Fruit fly (Drosophila melanogaster) whole organism, embryonic: ENCODE measurements around the gene CG31538.
A peak's percentile ranks its signal among the peaks of the same experiment; 100 is the strongest.

ENCODE experiments used
- Ada2b ChIP-seq: fragments of 200-800 bp; sonication (Bioruptor generic); IDR thresholded peaks from 2 replicates; pipeline ENCODE4 v1.3.6; 2022; ENCODE audit warnings: missing biosample characterization, missing genetic modification characterization
- B-H1 ChIP-seq: fragments of 200-800 bp; sonication (Bioruptor generic); IDR thresholded peaks from 3 replicates; pipeline ENCODE4 v1.3.6; 2022; ENCODE audit warnings: missing biosample characterization, missing genetic modification characterization
- BEAF-32 ChIP-seq: fragments of 200-800 bp; sonication (Bioruptor generic); optimal IDR thresholded peaks from 3 replicates; lab custom pipeline; 2017; ENCODE audit warnings: missing biosample characterization, missing genetic modification characterization, mild to moderate bottlenecking, moderate library complexity, missing genetic modification reagents
- Blimp-1 ChIP-seq: fragments of 200-800 bp; sonication (Bioruptor generic); optimal IDR thresholded peaks from 3 replicates; lab custom pipeline; 2018; ENCODE audit warnings: missing biosample characterization, missing genetic modification characterization, mild to moderate bottlenecking, moderate library complexity, missing genetic modification reagents
- CG10565 ChIP-seq: fragments of 200-800 bp; sonication (Bioruptor generic); optimal IDR thresholded peaks from 3 replicates; lab custom pipeline; 2016; ENCODE audit warnings: missing biosample characterization, mild to moderate bottlenecking, missing genetic modification characterization
- CG11456 ChIP-seq: fragments of 200-800 bp; sonication (Bioruptor generic); IDR thresholded peaks from 3 replicates; pipeline ENCODE4 v1.3.6; 2022; ENCODE audit warnings: missing biosample characterization, missing genetic modification characterization
- CG11560 ChIP-seq: fragments of 200-800 bp; sonication (Bioruptor generic); IDR thresholded peaks from 3 replicates; pipeline ENCODE4 v1.3.6; 2022; ENCODE audit warnings: missing biosample characterization, missing genetic modification characterization
- CG12744 ChIP-seq: fragments of 200-800 bp; sonication (Bioruptor generic); optimal IDR thresholded peaks from 2 replicates; lab custom pipeline; 2016; ENCODE audit warnings: missing biosample characterization, missing genetic modification characterization
- CG13123 ChIP-seq: fragments of 200-800 bp; sonication (Bioruptor generic); optimal IDR thresholded peaks from 2 replicates; lab custom pipeline; 2016; ENCODE audit warnings: missing biosample characterization, missing genetic modification characterization
- CG14441 ChIP-seq: fragments of 200-800 bp; sonication (Bioruptor generic); IDR thresholded peaks from 2 replicates; pipeline ENCODE4 v1.3.6; 2022; ENCODE audit warnings: missing biosample characterization, missing genetic modification characterization
- CG15479 ChIP-seq: fragments of 200-800 bp; sonication (Bioruptor generic); optimal IDR thresholded peaks from 3 replicates; lab custom pipeline; 2019; ENCODE audit warnings: missing biosample characterization, mild to moderate bottlenecking, missing genetic modification characterization, moderate library complexity
- CG18476 ChIP-seq: fragments of 200-800 bp; sonication (Bioruptor generic); optimal IDR thresholded peaks from 2 replicates; lab custom pipeline; 2016; ENCODE audit warnings: missing biosample characterization, mild to moderate bottlenecking, missing genetic modification characterization
- CG2120 ChIP-seq: fragments of 200-800 bp; sonication (Bioruptor generic); optimal IDR thresholded peaks from 3 replicates; lab custom pipeline; 2016; ENCODE audit warnings: missing biosample characterization, missing genetic modification characterization
- CG3726 ChIP-seq: fragments of 200-800 bp; sonication (Bioruptor generic); IDR thresholded peaks from 3 replicates; pipeline ENCODE4, ENCODE4 v1.3.6; 2022; ENCODE audit warnings: missing biosample characterization, missing genetic modification characterization
- CG6791 ChIP-seq: fragments of 200-800 bp; sonication (Bioruptor generic); IDR thresholded peaks from 3 replicates; pipeline ENCODE4 v1.3.6; 2022; ENCODE audit warnings: missing biosample characterization, missing genetic modification characterization; ENCODE audit not compliant: partially characterized antibody
- CG8281 ChIP-seq: fragments of 200-800 bp; sonication (Bioruptor generic); optimal IDR thresholded peaks from 2 replicates; lab custom pipeline; 2018; ENCODE audit warnings: missing biosample characterization, mild to moderate bottlenecking, missing genetic modification characterization, moderate library complexity
- CG9609 ChIP-seq: fragments of 200-800 bp; sonication (Bioruptor generic); optimal IDR thresholded peaks from 3 replicates; lab custom pipeline; 2016; ENCODE audit warnings: missing biosample characterization, missing genetic modification characterization
- CG9797 ChIP-seq: fragments of 200-800 bp; sonication (Bioruptor generic); optimal IDR thresholded peaks from 3 replicates; lab custom pipeline; 2018; ENCODE audit warnings: missing biosample characterization, mild to moderate bottlenecking, missing genetic modification characterization
- CTCF ChIP-seq: fragments of 200-800 bp; sonication (Bioruptor generic); optimal IDR thresholded peaks from 2 replicates; lab custom pipeline; 2017; ENCODE audit warnings: missing biosample characterization, mild to moderate bottlenecking, missing genetic modification characterization, moderate library complexity
- CrebB ChIP-seq: fragments of 200-800 bp; sonication (Bioruptor generic); optimal IDR thresholded peaks from 3 replicates; lab custom pipeline; 2018; ENCODE audit warnings: missing biosample characterization, mild to moderate bottlenecking, missing genetic modification characterization
- D19A ChIP-seq: fragments of 200-800 bp; optimal IDR thresholded peaks from 3 replicates; lab custom pipeline; 2019; ENCODE audit warnings: missing biosample characterization, mild to moderate bottlenecking, missing genetic modification characterization, moderate library complexity
- Doc2 ChIP-seq: fragments of 200-800 bp; sonication (Bioruptor generic); IDR thresholded peaks from 2 replicates; pipeline ENCODE4 v1.3.6; 2022; ENCODE audit warnings: missing biosample characterization, missing genetic modification characterization
- ERR ChIP-seq: fragments of 200-800 bp; sonication (Bioruptor generic); optimal IDR thresholded peaks from 2 replicates; lab custom pipeline; 2016; ENCODE audit warnings: missing biosample characterization, missing genetic modification characterization
- Hr78 ChIP-seq, 2 experiments: fragments of 200-800 bp in 1 of 2; fragments of >200 bp in 1 of 2; sonication (Bioruptor generic) in 1 of 2; optimal IDR thresholded peaks; 2 replicates each; lab custom pipeline; 2017 to 2019; ENCODE audit warnings: missing biosample characterization in 2 of 2, missing genetic modification characterization in 2 of 2, mild to moderate bottlenecking in 1 of 2, moderate library complexity in 1 of 2
- Mad ChIP-seq: fragments of 200-800 bp; sonication (Bioruptor generic); optimal IDR thresholded peaks from 2 replicates; lab custom pipeline; 2016; ENCODE audit warnings: missing biosample characterization, missing genetic modification characterization
- Myb ChIP-seq: fragments of 200-800 bp; sonication (Bioruptor generic); optimal IDR thresholded peaks from 2 replicates; lab custom pipeline; 2016; ENCODE audit warnings: missing biosample characterization, missing genetic modification characterization
- Opbp ChIP-seq: fragments of 200-800 bp; sonication (Bioruptor generic); IDR thresholded peaks from 3 replicates; pipeline ENCODE4 v1.3.6; 2022; ENCODE audit warnings: missing biosample characterization, missing genetic modification characterization; ENCODE audit not compliant: partially characterized antibody
- Optix ChIP-seq: fragments of 200-800 bp; sonication (Bioruptor generic); IDR thresholded peaks from 3 replicates; pipeline ENCODE4 v1.3.6; 2022; ENCODE audit warnings: missing biosample characterization, missing genetic modification characterization
- Ptx1 ChIP-seq: fragments of 200-800 bp; sonication (Bioruptor generic); IDR thresholded peaks from 2 replicates; pipeline ENCODE4 v1.3.6; 2022; ENCODE audit warnings: missing biosample characterization, missing genetic modification characterization
- Ravus ChIP-seq: fragments of 200-800 bp; sonication (Bioruptor generic); IDR thresholded peaks from 2 replicates; pipeline ENCODE4 v1.3.6; 2022; ENCODE audit warnings: missing biosample characterization, missing genetic modification characterization
- Sox102F ChIP-seq: fragments of 200-800 bp; sonication (Bioruptor generic); optimal IDR thresholded peaks from 2 replicates; lab custom pipeline; 2018; ENCODE audit warnings: missing biosample characterization, mild to moderate bottlenecking, missing genetic modification characterization, moderate library complexity
- Ssrp ChIP-seq: fragments of 200-800 bp; sonication (Bioruptor generic); optimal IDR thresholded peaks from 2 replicates; lab custom pipeline; 2018; ENCODE audit warnings: missing biosample characterization, mild to moderate bottlenecking, missing genetic modification characterization, moderate library complexity
- Xrp1 ChIP-seq: fragments of 200-800 bp; sonication (Bioruptor generic); IDR thresholded peaks from 2 replicates; pipeline ENCODE4 v1.3.6; 2022; ENCODE audit warnings: missing biosample characterization, missing genetic modification characterization
- YL-1 ChIP-seq: fragments of 200-800 bp; sonication (Bioruptor generic); optimal IDR thresholded peaks from 3 replicates; lab custom pipeline; 2017; ENCODE audit warnings: missing biosample characterization, mild to moderate bottlenecking, missing genetic modification characterization
- caup ChIP-seq: fragments of 200-800 bp; sonication (Bioruptor generic); optimal IDR thresholded peaks from 3 replicates; lab custom pipeline; 2017; ENCODE audit warnings: missing biosample characterization, mild to moderate bottlenecking, missing genetic modification characterization, moderate library complexity; ENCODE audit not compliant: severe bottlenecking
- corto ChIP-seq: fragments of 200-800 bp; sonication (Bioruptor generic); optimal IDR thresholded peaks from 2 replicates; lab custom pipeline; 2016; ENCODE audit warnings: missing biosample characterization, mild to moderate bottlenecking, missing genetic modification characterization, moderate library complexity
- croc ChIP-seq: fragments of 200-800 bp; sonication (Bioruptor generic); conservative IDR thresholded peaks from 3 replicates; pipeline ENCODE4 v1.3.6; 2022; ENCODE audit warnings: missing biosample characterization, missing genetic modification characterization
- cwo ChIP-seq: fragments of 200-800 bp; sonication (Bioruptor generic); optimal IDR thresholded peaks from 3 replicates; lab custom pipeline; 2017; ENCODE audit warnings: missing biosample characterization, missing genetic modification characterization, mild to moderate bottlenecking, moderate library complexity, missing genetic modification reagents
- dan ChIP-seq: fragments of 200-800 bp; sonication (Bioruptor generic); IDR thresholded peaks from 2 replicates; pipeline ENCODE4 v1.3.6; 2022; ENCODE audit warnings: missing biosample characterization, missing genetic modification characterization
- fd102C ChIP-seq: fragments of 200-800 bp; sonication (Bioruptor generic); optimal IDR thresholded peaks from 2 replicates; lab custom pipeline; 2018; ENCODE audit warnings: missing biosample characterization, mild to moderate bottlenecking, missing genetic modification characterization, moderate library complexity
- kni ChIP-seq: fragments of 200-800 bp; sonication (Bioruptor generic); optimal IDR thresholded peaks from 3 replicates; lab custom pipeline; 2017; ENCODE audit warnings: mild to moderate bottlenecking, missing biosample characterization, missing genetic modification reagents, missing genetic modification characterization
- mld ChIP-seq: fragments of 200-800 bp; sonication (Bioruptor generic); IDR thresholded peaks from 3 replicates; pipeline ENCODE4 v1.3.6; 2022; ENCODE audit warnings: missing biosample characterization, missing genetic modification characterization; ENCODE audit not compliant: partially characterized antibody
- pum ChIP-seq: fragments of 200-800 bp; sonication (Bioruptor generic); optimal IDR thresholded peaks from 2 replicates; lab custom pipeline; 2016; ENCODE audit warnings: missing biosample characterization, missing genetic modification characterization
- sisA ChIP-seq: fragments of 200-800 bp; sonication (Bioruptor generic); IDR thresholded peaks from 2 replicates; pipeline ENCODE4 v1.3.6; 2022; ENCODE audit warnings: missing biosample characterization, missing genetic modification characterization
- slbo ChIP-seq: fragments of 200-800 bp; sonication (Bioruptor generic); IDR thresholded peaks from 2 replicates; pipeline ENCODE4 v1.3.6; 2022; ENCODE audit warnings: missing biosample characterization, missing genetic modification characterization
- sug ChIP-seq: fragments of 200-800 bp; optimal IDR thresholded peaks from 2 replicates; lab custom pipeline; 2019; ENCODE audit warnings: missing biosample characterization, mild to moderate bottlenecking, missing genetic modification characterization, moderate library complexity
- tgo ChIP-seq: fragments of 200-800 bp; sonication (Bioruptor generic); IDR thresholded peaks from 3 replicates; pipeline ENCODE4 v1.3.6; 2022; ENCODE audit warnings: missing biosample characterization, missing genetic modification characterization
- tx ChIP-seq: fragments of 200-800 bp; sonication (Bioruptor generic); optimal IDR thresholded peaks from 2 replicates; lab custom pipeline; 2016; ENCODE audit warnings: missing biosample characterization, missing genetic modification characterization
- zfh1 ChIP-seq: fragments of 200-800 bp; sonication (Bioruptor generic); IDR thresholded peaks from 3 replicates; pipeline ENCODE4 v1.3.6; 2022; ENCODE audit warnings: missing biosample characterization, missing genetic modification characterization

CG31538 gene

DNA sequence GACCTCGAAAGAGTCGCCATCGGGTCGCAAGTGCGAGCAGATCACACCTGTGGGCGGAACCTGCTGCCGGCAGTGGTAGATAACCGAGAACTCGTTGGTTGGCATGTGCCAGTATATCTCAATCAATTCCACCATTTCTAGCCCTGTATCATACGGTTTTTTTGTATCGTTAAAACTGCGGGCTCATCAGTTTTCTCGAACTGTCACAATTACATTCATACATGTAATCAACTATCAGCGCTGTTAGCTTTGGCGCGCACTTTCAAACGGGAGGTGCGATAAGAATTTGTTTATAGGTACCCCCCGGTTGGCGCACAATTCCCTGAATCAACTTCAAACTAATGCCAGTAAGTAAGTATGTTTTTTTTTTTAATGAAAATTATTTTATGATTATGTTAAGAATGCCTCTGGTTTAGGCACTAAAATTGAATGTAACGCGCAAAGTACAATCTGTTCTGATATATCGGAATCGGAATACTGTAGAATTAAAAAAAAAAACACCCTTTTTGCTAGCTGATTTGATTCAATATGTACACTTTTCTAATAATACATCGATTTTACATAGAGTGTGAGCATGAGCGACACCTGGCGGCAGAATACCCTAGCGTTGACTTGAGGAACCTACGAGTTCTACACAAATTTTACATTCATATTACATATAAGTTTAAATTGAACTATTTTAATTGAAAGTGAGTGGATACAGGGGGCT lies 21.1 kb upstream of the CG31538 start (continued):
- TF ChIP-seq croc (GFP tag; lab: Robert Waterston, UW) (0 out of 3 replicates have a peak, but pooled peaks have one; percentile 23), pum (GFP tag; lab: Kevin White, UChicago) (peak; percentile 66), Sox102F (GFP tag; lab: Kevin White, UChicago) (peak; percentile 60), sug (tag; lab: Kevin White, UChicago) (peak; percentile 70), CG15479 (GFP tag; lab: Kevin White, UChicago) (no peak), CG13123 (GFP tag; lab: Kevin White, UChicago) (peak; percentile 39), Doc2 (GFP tag; lab: Robert Waterston, UW) (no peak), CG8281 (tag; lab: Kevin White, UChicago) (peak; percentile 40), Optix (0 out of 3 replicates have a peak, but pooled peaks have one; percentile 47), caup (GFP tag; lab: Kevin White, UChicago) (peak; percentile 52), kni (GFP tag; lab: Kevin White, UChicago) (no peak), Ada2b (GFP tag; lab: Robert Waterston, UW) (0 out of 2 replicates have a peak, but pooled peaks have one; percentile 26), mld (no peak), CG9609 (peak; percentile 29), dan (no peak), Xrp1 (GFP tag; lab: Robert Waterston, UW) (0 out of 2 replicates have a peak, but pooled peaks have one; percentile 12), CG11560 (peak; percentile 45; the same call in 1 of the 3 replicates), Opbp (GFP tag; lab: Robert Waterston, UW) (peak; percentile 65; the same call in 1 of the 3 replicates), CG10565 (GFP tag; lab: Kevin White, UChicago) (peak; percentile 4), slbo (GFP tag; lab: Robert Waterston, UW) (peak; percentile 83), tx (GFP tag; lab: Kevin White, UChicago) (peak; percentile 42), Myb (GFP tag; lab: Kevin White, UChicago) (peak; percentile 43), D19A (no peak), Blimp-1 (GFP tag; lab: Kevin White, UChicago) (peak; percentile 61), CG6791 (GFP tag; lab: Robert Waterston, UW) (peak; percentile 77), tgo (GFP tag; lab: Robert Waterston, UW) (peak; percentile 51), fd102C (GFP tag; lab: Kevin White, UChicago) (no peak), sisA (GFP tag; lab: Robert Waterston, UW) (peak; percentile 82), Ravus (GFP tag; lab: Robert Waterston, UW) (no peak), BEAF-32 (GFP tag; lab: Kevin White, UChicago) (peak; percentile 27), Mad (GFP tag; lab: Kevin White, UChicago) (peak; percentile 37), CG11456 (peak; percentile 90), CG18476 (peak; percentile 14), YL-1 (no peak), CG2120 (peak; percentile 68), Hr78 (GFP tag; optimal IDR thresholded peaks at IDR 0.05; lab: Kevin White, UChicago) (no peak), corto (GFP tag; lab: Kevin White, UChicago) (no peak), CG9797 (GFP tag; lab: Kevin White, UChicago) (no peak), cwo (GFP tag; lab: Kevin White, UChicago) (no peak), CTCF (GFP tag; lab: Kevin White, UChicago) (peak; percentile 98), zfh1 (GFP tag; lab: Robert Waterston, UW) (peak; percentile 39; the same call in 2 of the 3 replicates), CrebB (tag; lab: Kevin White, UChicago) (no peak), B-H1 (GFP tag; lab: Robert Waterston, UW) (peak; percentile 34; the same call in 2 of the 3 replicates), Ptx1 (GFP tag; lab: Robert Waterston, UW) (peak; percentile 74), ERR (GFP tag; lab: Kevin White, UChicago) (peak; percentile 19), CG3726 (GFP tag; lab: Robert Waterston, UW) (no peak; the same call in 2 of the 3 replicates), CG12744 (GFP tag; lab: Kevin White, UChicago) (no peak), Ssrp (tag; lab: Kevin White, UChicago) (peak; percentile 21), CG14441 (GFP tag; lab: Robert Waterston, UW) (peak; percentile 53)
